Fruit fly (Drosophila melanogaster) whole organism, embryonic: ENCODE measurements around the gene CG46467.

ENCODE experiments used
- CG10147 ChIP-seq: fragments of 200-800 bp; sonication (Bioruptor generic); optimal IDR thresholded peaks from 2 replicates; lab custom pipeline; 2019; ENCODE audit warnings: missing biosample characterization, mild to moderate bottlenecking, missing genetic modification characterization, moderate library complexity
- CG10462 ChIP-seq: fragments of 200-800 bp; sonication (Bioruptor generic); optimal IDR thresholded peaks from 2 replicates; lab custom pipeline; 2016; ENCODE audit warnings: missing biosample characterization, missing genetic modification characterization
- CG11504 ChIP-seq: fragments of 200-800 bp; sonication (Bioruptor generic); optimal IDR thresholded peaks from 3 replicates; lab custom pipeline; 2019; ENCODE audit warnings: missing biosample characterization, mild to moderate bottlenecking, missing genetic modification characterization, moderate library complexity
- CG12071 ChIP-seq: fragments of 200-800 bp; sonication (Bioruptor generic); optimal IDR thresholded peaks from 3 replicates; lab custom pipeline; 2018; ENCODE audit warnings: missing biosample characterization, mild to moderate bottlenecking, missing genetic modification characterization
- CG13123 ChIP-seq: fragments of 200-800 bp; sonication (Bioruptor generic); optimal IDR thresholded peaks from 2 replicates; lab custom pipeline; 2016; ENCODE audit warnings: missing biosample characterization, missing genetic modification characterization
- CG13775 ChIP-seq: fragments of 200-800 bp; sonication (Bioruptor generic); optimal IDR thresholded peaks from 3 replicates; lab custom pipeline; 2017; ENCODE audit warnings: missing biosample characterization, mild to moderate bottlenecking, missing genetic modification characterization
- CG30020 ChIP-seq: fragments of 200-800 bp; optimal IDR thresholded peaks from 2 replicates; lab custom pipeline; 2019; ENCODE audit warnings: missing biosample characterization, mild to moderate bottlenecking, missing genetic modification characterization, moderate library complexity
- CG31441 ChIP-seq: fragments of 200-800 bp; sonication (Bioruptor generic); IDR thresholded peaks from 2 replicates; pipeline ENCODE4 v1.3.6; 2022; ENCODE audit warnings: missing biosample characterization, missing genetic modification characterization
- CG34376 ChIP-seq: fragments of 200-800 bp; sonication (Bioruptor generic); optimal IDR thresholded peaks from 2 replicates; lab custom pipeline; 2018; ENCODE audit warnings: missing biosample characterization, mild to moderate bottlenecking, missing genetic modification characterization
- CG5245 ChIP-seq: fragments of 200-800 bp; sonication (Bioruptor generic); optimal IDR thresholded peaks from 3 replicates; lab custom pipeline; 2016; ENCODE audit warnings: missing biosample characterization, missing genetic modification characterization
- CG6654 ChIP-seq: fragments of 200-800 bp; sonication (Bioruptor generic); optimal IDR thresholded peaks from 2 replicates; lab custom pipeline; 2017; ENCODE audit warnings: missing biosample characterization, mild to moderate bottlenecking, missing genetic modification characterization
- CG7556 ChIP-seq: fragments of 200-800 bp; sonication (Bioruptor generic); optimal IDR thresholded peaks from 2 replicates; lab custom pipeline; 2017; ENCODE audit warnings: missing biosample characterization, mild to moderate bottlenecking, missing genetic modification characterization
- CG8478 ChIP-seq: fragments of >200 bp; optimal IDR thresholded peaks from 2 replicates; lab custom pipeline; 2018
- CG8924 ChIP-seq: fragments of 200-800 bp; optimal IDR thresholded peaks from 3 replicates; lab custom pipeline; 2019; ENCODE audit warnings: missing biosample characterization, mild to moderate bottlenecking, missing genetic modification characterization, moderate library complexity
- Dbx ChIP-seq: fragments of 200-800 bp; sonication (Bioruptor generic); IDR thresholded peaks from 3 replicates; pipeline ENCODE4 v1.3.6; 2022; ENCODE audit warnings: missing biosample characterization, missing genetic modification characterization
- E2f1 ChIP-seq: fragments of 200-800 bp; sonication (Bioruptor generic); IDR thresholded peaks from 2 replicates; pipeline ENCODE4 v1.3.6; 2022; ENCODE audit warnings: missing biosample characterization, missing genetic modification characterization
- Hr51 ChIP-seq, 2 experiments: fragments of 200-800 bp; sonication (Bioruptor generic); optimal IDR thresholded peaks; 2 replicates in 1 of 2; 3 replicates in 1 of 2; lab custom pipeline; 2016 to 2018; ENCODE audit warnings: missing biosample characterization in 2 of 2, missing genetic modification characterization in 2 of 2, mild to moderate bottlenecking in 1 of 2, moderate library complexity in 1 of 2
- Neu2 ChIP-seq: fragments of 200-800 bp; sonication (Bioruptor generic); optimal IDR thresholded peaks from 3 replicates; lab custom pipeline; 2016; ENCODE audit warnings: missing biosample characterization, missing genetic modification characterization, borderline replicate concordance
- Rfx ChIP-seq: fragments of 200-800 bp; sonication (Bioruptor generic); IDR thresholded peaks from 2 replicates; pipeline ENCODE4 v1.3.6; 2022; ENCODE audit warnings: missing biosample characterization, missing genetic modification characterization
- Side ChIP-seq: fragments of 200-800 bp; sonication (Bioruptor generic); optimal IDR thresholded peaks from 2 replicates; lab custom pipeline; 2016; ENCODE audit warnings: missing biosample characterization, missing genetic modification characterization
- Taf1 ChIP-seq: fragments of 200-800 bp; sonication (Bioruptor generic); IDR thresholded peaks from 2 replicates; pipeline ENCODE4 v1.3.6; 2022; ENCODE audit warnings: missing biosample characterization, missing genetic modification characterization
- abd-A ChIP-seq: fragments of 200-800 bp; sonication (Bioruptor generic); optimal IDR thresholded peaks from 3 replicates; lab custom pipeline; 2019; ENCODE audit warnings: missing biosample characterization, mild to moderate bottlenecking, missing genetic modification characterization, moderate library complexity
- bbx ChIP-seq: fragments of 200-800 bp; sonication (Bioruptor generic); IDR thresholded peaks from 2 replicates; pipeline ENCODE4 v1.3.6; 2022; ENCODE audit warnings: missing biosample characterization, missing genetic modification characterization; ENCODE audit not compliant: partially characterized antibody
- bigmax ChIP-seq: fragments of 200-800 bp; sonication (Bioruptor generic); optimal IDR thresholded peaks from 2 replicates; lab custom pipeline; 2018; ENCODE audit warnings: missing biosample characterization, mild to moderate bottlenecking, missing genetic modification characterization
- crc ChIP-seq: fragments of 200-800 bp; sonication (Bioruptor generic); optimal IDR thresholded peaks from 2 replicates; lab custom pipeline; 2016; ENCODE audit warnings: missing biosample characterization, missing genetic modification characterization
- croc ChIP-seq: fragments of 200-800 bp; sonication (Bioruptor generic); conservative IDR thresholded peaks from 3 replicates; pipeline ENCODE4 v1.3.6; 2022; ENCODE audit warnings: missing biosample characterization, missing genetic modification characterization
- ewg ChIP-seq: fragments of 200-800 bp; sonication (Bioruptor generic); optimal IDR thresholded peaks from 3 replicates; lab custom pipeline; 2017; ENCODE audit warnings: mild to moderate bottlenecking, missing biosample characterization, missing genetic modification reagents, missing genetic modification characterization
- exex ChIP-seq: fragments of 200-800 bp; sonication (Bioruptor generic); optimal IDR thresholded peaks from 4 replicates; lab custom pipeline; 2018; ENCODE audit warnings: missing biosample characterization, mild to moderate bottlenecking, missing genetic modification characterization, moderate library complexity
- fd64A ChIP-seq: fragments of 200-800 bp; sonication (Bioruptor generic); optimal IDR thresholded peaks from 3 replicates; lab custom pipeline; 2018; ENCODE audit warnings: missing biosample characterization, mild to moderate bottlenecking, missing genetic modification characterization
- fd96Cb ChIP-seq: fragments of 200-800 bp; sonication (Bioruptor generic); optimal IDR thresholded peaks from 2 replicates; lab custom pipeline; 2018; ENCODE audit warnings: missing biosample characterization, mild to moderate bottlenecking, missing genetic modification characterization, moderate library complexity
- luna ChIP-seq: fragments of 200-800 bp; sonication (Bioruptor generic); optimal IDR thresholded peaks from 2 replicates; lab custom pipeline; 2016; ENCODE audit warnings: missing biosample characterization, missing genetic modification characterization
- maf-S ChIP-seq: fragments of 200-800 bp; sonication (Bioruptor generic); optimal IDR thresholded peaks from 2 replicates; lab custom pipeline; 2016; ENCODE audit warnings: missing biosample characterization, missing genetic modification characterization
- mirr ChIP-seq: fragments of 200-800 bp; sonication (Bioruptor generic); optimal IDR thresholded peaks from 3 replicates; lab custom pipeline; 2018; ENCODE audit warnings: missing biosample characterization, mild to moderate bottlenecking, missing genetic modification characterization
- prd ChIP-seq, 3 experiments: fragments of >200 bp in 2 of 3; fragments of 200-800 bp in 1 of 3; sonication (Bioruptor generic) in 1 of 3; optimal IDR thresholded peaks in 2 of 3; IDR thresholded peaks in 1 of 3; 2 replicates in 2 of 3; 3 replicates in 1 of 3; pipeline versions ENCODE4 v1.3.6 to Lab custom; 2017 to 2022; ENCODE audit warnings: missing biosample characterization in 1 of 3, missing genetic modification characterization in 1 of 3
- repo ChIP-seq: fragments of 200-800 bp; sonication (Bioruptor generic); optimal IDR thresholded peaks from 2 replicates; lab custom pipeline; 2016; ENCODE audit warnings: missing biosample characterization, missing genetic modification characterization
- tll ChIP-seq, 2 experiments: fragments of 200-800 bp in 1 of 2; fragments of >200 bp in 1 of 2; sonication (Bioruptor generic) in 1 of 2; optimal IDR thresholded peaks; 2 replicates each; lab custom pipeline; 2017 to 2019; ENCODE audit warnings: missing biosample characterization in 2 of 2, missing genetic modification characterization in 2 of 2, mild to moderate bottlenecking in 1 of 2, moderate library complexity in 1 of 2
- wdn ChIP-seq: fragments of 200-800 bp; sonication (Bioruptor generic); IDR thresholded peaks from 2 replicates; pipeline ENCODE4 v1.3.6; 2022; ENCODE audit warnings: missing biosample characterization, missing genetic modification characterization
- zen ChIP-seq: fragments of 200-800 bp; sonication (Bioruptor generic); optimal IDR thresholded peaks from 3 replicates; lab custom pipeline; 2018; ENCODE audit warnings: missing biosample characterization, mild to moderate bottlenecking, missing genetic modification characterization, moderate library complexity

CG46467 gene

dm6 chr3R:9879880-9880852, 5.7 kb downstream of the CG46467 start (continued):
- no peak for TF ChIP-seq Hr51 (GFP tag; optimal IDR thresholded peaks at IDR 0.05; lab: Kevin White, UChicago)
- no peak for TF ChIP-seq CG13775 (GFP tag; lab: Kevin White, UChicago)
- no peak for TF ChIP-seq Neu2 (GFP tag; lab: Kevin White, UChicago)
- TF ChIP-seq croc (GFP tag; lab: Robert Waterston, UW), result no peak
- no peak for TF ChIP-seq Rfx (GFP tag; lab: Robert Waterston, UW)
- TF ChIP-seq bigmax (GFP tag; lab: Kevin White, UChicago), result no peak
- no peak for TF ChIP-seq Dbx (GFP tag; lab: Robert Waterston, UW)
- no peak for TF ChIP-seq maf-S (GFP tag; lab: Kevin White, UChicago)
- TF ChIP-seq CG6654 (GFP tag; lab: Kevin White, UChicago), result no peak
- no peak for TF ChIP-seq CG8478
- TF ChIP-seq ewg (GFP tag; lab: Kevin White, UChicago), result no peak
- no peak for TF ChIP-seq crc
- TF ChIP-seq CG5245 (GFP tag; lab: Kevin White, UChicago), result no peak
- TF ChIP-seq fd64A (GFP tag; lab: Kevin White, UChicago), result no peak
- no peak for TF ChIP-seq CG10147
- no peak for TF ChIP-seq repo (GFP tag; lab: Kevin White, UChicago)
- peak in 1 of 2 experiments; percentile 90 for TF ChIP-seq tll (GFP tag; optimal IDR thresholded peaks at IDR 0.05; lab: Kevin White, UChicago)
- TF ChIP-seq CG11504 (tag; lab: Kevin White, UChicago), result no peak
- TF ChIP-seq CG12071, result no peak
- no peak for TF ChIP-seq bbx (GFP tag; lab: Robert Waterston, UW)
- TF ChIP-seq prd (optimal IDR thresholded peaks at IDR 0.05; lab: Kevin White, UChicago), result no peak
- TF ChIP-seq prd (GFP tag; IDR thresholded peaks at IDR 0.05; lab: Robert Waterston, UW), result no peak
- TF ChIP-seq Side (GFP tag; lab: Kevin White, UChicago), result no peak
- TF ChIP-seq mirr (GFP tag; lab: Kevin White, UChicago), result no peak
- TF ChIP-seq luna, result no peak
- no peak for TF ChIP-seq CG31441
- no peak for TF ChIP-seq CG30020 (tag; lab: Kevin White, UChicago)
- TF ChIP-seq wdn (GFP tag; lab: Robert Waterston, UW), result no peak
- TF ChIP-seq exex (tag; lab: Kevin White, UChicago), result no peak
- no peak for TF ChIP-seq abd-A
- TF ChIP-seq CG13123 (GFP tag; lab: Kevin White, UChicago), result no peak
- TF ChIP-seq zen (tag; lab: Kevin White, UChicago), result peak; percentile 94
- TF ChIP-seq CG8924, result peak; percentile 6
- no peak for TF ChIP-seq CG34376 (GFP tag; lab: Kevin White, UChicago)
- TF ChIP-seq CG10462 (GFP tag; lab: Kevin White, UChicago), result no peak
- TF ChIP-seq fd96Cb (tag; lab: Kevin White, UChicago), result no peak
- no peak for TF ChIP-seq E2f1 (GFP tag; lab: Robert Waterston, UW)
- no peak for TF ChIP-seq CG7556 (GFP tag; lab: Kevin White, UChicago)
- TF ChIP-seq Taf1, result no peak
